Worm (Caenorhabditis elegans) whole organism, L1 larva: ENCODE measurements around the gene bca-1.

ENCODE experiments used
- C04F5.9 ChIP-seq: sonication (generic microtip); optimal IDR thresholded peaks from 2 replicates; lab custom pipeline; 2016; ENCODE audit warnings: missing genetic modification characterization, missing compliant biosample characterization
- C16A3.4 ChIP-seq: fragments of 150-350 bp; optimal IDR thresholded peaks from 2 replicates; lab custom pipeline; 2014; ENCODE audit warnings: missing biosample characterization, missing genetic modification characterization
- C34B4.2 ChIP-seq: sonication (generic microtip); optimal IDR thresholded peaks from 2 replicates; lab custom pipeline; 2017; ENCODE audit warnings: mild to moderate bottlenecking, missing genetic modification characterization, missing compliant biosample characterization
- Y116A8C.19 ChIP-seq: sonication (generic microtip); optimal IDR thresholded peaks from 2 replicates; lab custom pipeline; 2016; ENCODE audit warnings: missing compliant biosample characterization, missing genetic modification characterization, borderline replicate concordance
- aha-1 ChIP-seq: fragments of 150-350 bp; optimal IDR thresholded peaks from 2 replicates; lab custom pipeline; 2014; ENCODE audit warnings: missing biosample characterization, missing genetic modification characterization
- alr-1 ChIP-seq: fragments of 200-800 bp; sonication (Bioruptor generic); optimal IDR thresholded peaks from 2 replicates; lab custom pipeline; 2018; ENCODE audit warnings: borderline replicate concordance, mild to moderate bottlenecking, missing genetic modification characterization, missing compliant biosample characterization
- aly-2 ChIP-seq: fragments of 150-350 bp; optimal IDR thresholded peaks from 2 replicates; lab custom pipeline; 2014; ENCODE audit warnings: missing biosample characterization, missing genetic modification characterization
- ama-1 ChIP-seq: fragments of 150-350 bp; optimal IDR thresholded peaks from 2 replicates; lab custom pipeline; 2014
- ceh-82 ChIP-seq, 3 experiments: fragments of 150-350 bp in 1 of 3; sonication (generic microtip) in 2 of 3; optimal IDR thresholded peaks; 2 replicates each; lab custom pipeline; 2014 to 2017; ENCODE audit warnings: missing biosample characterization in 3 of 3, missing genetic modification characterization in 3 of 3
- ceh-88 ChIP-seq: fragments of 200-800 bp; sonication (Bioruptor generic); IDR thresholded peaks from 2 replicates; pipeline ENCODE4 v1.3.6; 2022; ENCODE audit warnings: missing genetic modification characterization, missing compliant biosample characterization
- ceh-90 ChIP-seq: sonication (generic microtip); optimal IDR thresholded peaks from 2 replicates; lab custom pipeline; 2016; ENCODE audit warnings: missing genetic modification characterization, missing compliant biosample characterization
- dpl-1 ChIP-seq, 3 experiments: fragments of 150-350 bp in 2 of 3; sonication (generic microtip) in 1 of 3; optimal IDR thresholded peaks; 2 replicates each; lab custom pipeline; 2014 to 2017; ENCODE audit warnings: missing biosample characterization in 3 of 3, missing genetic modification characterization in 3 of 3, missing genetic modification reagents in 3 of 3
- dsc-1 ChIP-seq: sonication (generic microtip); optimal IDR thresholded peaks from 2 replicates; lab custom pipeline; 2016; ENCODE audit warnings: mild to moderate bottlenecking, missing genetic modification characterization, missing compliant biosample characterization
- efl-1 ChIP-seq, 4 experiments: fragments of 150-350 bp; optimal IDR thresholded peaks in 3 of 4; peaks in 1 of 4; 1 replicate in 1 of 4; 2 replicates in 3 of 4; lab custom pipeline; 2014; ENCODE audit warnings: missing biosample characterization in 2 of 4, missing genetic modification characterization in 2 of 4, missing genetic modification reagents in 2 of 4
- egl-27 ChIP-seq, 2 experiments: fragments of 150-350 bp in 1 of 2; sonication (generic microtip); optimal IDR thresholded peaks; 3 replicates each; lab custom pipeline; 2017 to 2018; ENCODE audit warnings: missing biosample characterization in 2 of 2, missing genetic modification characterization in 2 of 2, missing genetic modification reagents in 2 of 2
- elt-3 ChIP-seq, 6 experiments: fragments of 150-350 bp in 1 of 6; sonication (generic microtip); optimal IDR thresholded peaks; 2 replicates each; lab custom pipeline; 2017 to 2018; ENCODE audit warnings: missing biosample characterization in 6 of 6, missing genetic modification characterization in 6 of 6, inconsistent platforms in 1 of 6
- fkh-10 ChIP-seq: sonication (generic microtip); optimal IDR thresholded peaks from 2 replicates; lab custom pipeline; 2017; ENCODE audit warnings: missing biosample characterization, missing genetic modification reagents, missing genetic modification characterization
- fkh-4 ChIP-seq: sonication (generic microtip); optimal IDR thresholded peaks from 2 replicates; lab custom pipeline; 2016; ENCODE audit warnings: missing compliant biosample characterization, missing genetic modification characterization, borderline replicate concordance
- fkh-8 ChIP-seq: sonication (generic microtip); optimal IDR thresholded peaks from 2 replicates; lab custom pipeline; 2016; ENCODE audit warnings: mild to moderate bottlenecking, missing genetic modification characterization, missing compliant biosample characterization
- fos-1 ChIP-seq: fragments of 150-350 bp; optimal IDR thresholded peaks from 2 replicates; lab custom pipeline; 2014; ENCODE audit warnings: missing biosample characterization, missing genetic modification characterization
- hlh-17 ChIP-seq: fragments of 200-800 bp; sonication (Bioruptor generic); optimal IDR thresholded peaks from 2 replicates; lab custom pipeline; 2018; ENCODE audit warnings: missing genetic modification characterization, mild to moderate bottlenecking, missing compliant biosample characterization, moderate library complexity, borderline replicate concordance
- irx-1 ChIP-seq: sonication (generic microtip); optimal IDR thresholded peaks from 2 replicates; lab custom pipeline; 2016; ENCODE audit warnings: missing genetic modification characterization, missing compliant biosample characterization
- isw-1 ChIP-seq: fragments of 200-800 bp; sonication (Bioruptor generic); IDR thresholded peaks from 2 replicates; pipeline ENCODE4 v1.3.6; 2022; ENCODE audit warnings: missing genetic modification characterization, missing compliant biosample characterization
- lin-14 ChIP-seq: fragments of 200-800 bp; sonication (Bioruptor generic); optimal IDR thresholded peaks from 2 replicates; lab custom pipeline; 2018; ENCODE audit warnings: mild to moderate bottlenecking, missing genetic modification characterization, moderate library complexity, missing compliant biosample characterization
- lin-39 ChIP-seq: fragments of 150-350 bp; optimal IDR thresholded peaks from 2 replicates; lab custom pipeline; 2014; ENCODE audit warnings: missing biosample characterization, missing genetic modification reagents, missing genetic modification characterization
- lir-3 ChIP-seq: sonication (generic microtip); optimal IDR thresholded peaks from 2 replicates; lab custom pipeline; 2016; ENCODE audit warnings: mild to moderate bottlenecking, missing genetic modification characterization, moderate library complexity, missing compliant biosample characterization; ENCODE audit not compliant: poor library complexity
- mdl-1 ChIP-seq, 2 experiments: fragments of 150-350 bp; optimal IDR thresholded peaks; 2 replicates each; lab custom pipeline; 2014 to 2017; ENCODE audit warnings: missing biosample characterization in 2 of 2, missing genetic modification characterization in 2 of 2, inconsistent platforms in 1 of 2
- mep-1 ChIP-seq: fragments of 150-350 bp; optimal IDR thresholded peaks from 2 replicates; lab custom pipeline; 2014; ENCODE audit warnings: missing biosample characterization, missing genetic modification characterization
- nhr-19 ChIP-seq: fragments of 200-800 bp; sonication (Bioruptor generic); conservative IDR thresholded peaks from 2 replicates; pipeline ENCODE4 v1.3.6; 2022; ENCODE audit warnings: missing genetic modification characterization, missing compliant biosample characterization
- nhr-20 ChIP-seq: sonication (generic microtip); optimal IDR thresholded peaks from 2 replicates; lab custom pipeline; 2016; ENCODE audit warnings: mild to moderate bottlenecking, missing genetic modification characterization, missing compliant biosample characterization
- nhr-28 ChIP-seq: fragments of 150-350 bp; optimal IDR thresholded peaks from 2 replicates; lab custom pipeline; 2014; ENCODE audit warnings: missing biosample characterization, missing genetic modification characterization
- nhr-47 ChIP-seq: sonication (generic microtip); optimal IDR thresholded peaks from 2 replicates; lab custom pipeline; 2016; ENCODE audit warnings: mild to moderate bottlenecking, missing genetic modification characterization, moderate library complexity, missing compliant biosample characterization
- nhr-71 ChIP-seq: sonication (generic microtip); optimal IDR thresholded peaks from 2 replicates; lab custom pipeline; 2016; ENCODE audit warnings: mild to moderate bottlenecking, missing genetic modification characterization, moderate library complexity, missing compliant biosample characterization
- nhr-76 ChIP-seq: sonication (generic microtip); optimal IDR thresholded peaks from 2 replicates; lab custom pipeline; 2017; ENCODE audit warnings: missing biosample characterization, missing genetic modification characterization
- nhr-85 ChIP-seq: sonication (generic microtip); peaks from one replicate; lab custom pipeline; 2016; ENCODE audit warnings: missing genetic modification characterization, inconsistent platforms, missing compliant biosample characterization
- nhr-90 ChIP-seq: sonication (generic microtip); optimal IDR thresholded peaks from 2 replicates; lab custom pipeline; 2016; ENCODE audit warnings: mild to moderate bottlenecking, missing genetic modification characterization, missing compliant biosample characterization; ENCODE audit not compliant: poor library complexity
- pax-3 ChIP-seq: fragments of 200-800 bp; sonication (Bioruptor generic); optimal IDR thresholded peaks from 2 replicates; lab custom pipeline; 2018; ENCODE audit warnings: mild to moderate bottlenecking, missing genetic modification characterization, moderate library complexity, missing compliant biosample characterization
- rnt-1 ChIP-seq: sonication (generic microtip); optimal IDR thresholded peaks from 2 replicates; lab custom pipeline; 2016; ENCODE audit warnings: mild to moderate bottlenecking, missing genetic modification characterization, moderate library complexity, missing compliant biosample characterization
- skn-1 ChIP-seq: fragments of 150-350 bp; optimal IDR thresholded peaks from 2 replicates; lab custom pipeline; 2014; ENCODE audit warnings: missing biosample characterization, missing genetic modification characterization
- snu-23 ChIP-seq: sonication (generic microtip); optimal IDR thresholded peaks from 2 replicates; lab custom pipeline; 2016; ENCODE audit warnings: missing genetic modification characterization, missing compliant biosample characterization
- sptf-1 ChIP-seq: fragments of 150-350 bp; optimal IDR thresholded peaks from 2 replicates; lab custom pipeline; 2014; ENCODE audit warnings: missing biosample characterization, missing genetic modification characterization
- sup-37 ChIP-seq: fragments of 200-800 bp; sonication (Bioruptor generic); optimal IDR thresholded peaks from 2 replicates; lab custom pipeline; 2018; ENCODE audit warnings: mild to moderate bottlenecking, missing genetic modification characterization, missing compliant biosample characterization
- unc-130 ChIP-seq: fragments of 150-350 bp; optimal IDR thresholded peaks from 2 replicates; lab custom pipeline; 2017; ENCODE audit warnings: missing biosample characterization, missing genetic modification characterization, inconsistent platforms
- unc-86 ChIP-seq: sonication (generic microtip); optimal IDR thresholded peaks from 2 replicates; lab custom pipeline; 2016; ENCODE audit warnings: missing genetic modification characterization, missing compliant biosample characterization
- unc-98 ChIP-seq: fragments of 200-800 bp; sonication (Bioruptor generic); IDR thresholded peaks from 2 replicates; pipeline ENCODE4 v1.3.6; 2022; ENCODE audit warnings: missing genetic modification characterization, missing compliant biosample characterization
- xbp-1 ChIP-seq: sonication (generic microtip); optimal IDR thresholded peaks from 2 replicates; lab custom pipeline; 2016; ENCODE audit warnings: missing genetic modification characterization, missing compliant biosample characterization
- zag-1 ChIP-seq: fragments of 150-350 bp; optimal IDR thresholded peaks from 2 replicates; lab custom pipeline; 2014; ENCODE audit warnings: missing biosample characterization, missing genetic modification characterization
- zip-4 ChIP-seq: fragments of 200-800 bp; sonication (Bioruptor generic); optimal IDR thresholded peaks from 2 replicates; lab custom pipeline; 2018; ENCODE audit warnings: mild to moderate bottlenecking, missing genetic modification characterization, moderate library complexity, missing compliant biosample characterization

The bca-1 gene

ce11 chrX:6247869-6248268, 43.3 kb upstream of the bca-1 start (continued):
- TF ChIP-seq sptf-1 (tag; lab: Kevin White, UChicago) (no peak), mdl-1 (tag; optimal IDR thresholded peaks at IDR 0.05; lab: Kevin White, UChicago) (no peak), nhr-85 (tag; lab: Kevin White, UChicago) (no peak), fkh-10 (GFP tag; lab: Kevin White, UChicago) (peak; percentile 11), C04F5.9 (no peak), efl-1 (optimal IDR thresholded peaks at IDR 0.05; lab: Kevin White, UChicago) (no peak), efl-1 (GFP tag; optimal IDR thresholded peaks at IDR 0.05 in 1 of 2; lab: Kevin White, UChicago) (no peak), fos-1 (no peak), unc-130 (tag; lab: Kevin White, UChicago) (no peak), fkh-8 (tag; lab: Kevin White, UChicago) (peak; percentile 25), nhr-28 (no peak), C16A3.4 (tag; lab: Kevin White, UChicago) (no peak), dpl-1 (GFP tag; optimal IDR thresholded peaks at IDR 0.05; lab: Kevin White, UChicago) (no peak), alr-1 (no peak), nhr-19 (no peak), lin-39 (tag; lab: Kevin White, UChicago) (no peak), aha-1 (tag; lab: Kevin White, UChicago) (no peak), egl-27 (tag; optimal IDR thresholded peaks at IDR 0.05; lab: Kevin White, UChicago) (no peak), snu-23 (GFP tag; lab: Kevin White, UChicago) (no peak)

ce11 chrX:6247013-6247412, 42.5 kb upstream of the bca-1 start:
- peak; percentile 25 for TF ChIP-seq nhr-47 (tag; lab: Kevin White, UChicago)
- TF ChIP-seq skn-1 (tag; lab: Kevin White, UChicago) = no peak
- TF ChIP-seq sup-37 = no peak
- no peak for TF ChIP-seq lir-3 (tag; lab: Kevin White, UChicago)
- TF ChIP-seq nhr-71 (tag; lab: Kevin White, UChicago) = peak; percentile 11
- no peak for TF ChIP-seq nhr-20 (tag; lab: Kevin White, UChicago)
- TF ChIP-seq dsc-1 (tag; lab: Kevin White, UChicago) = peak; percentile 83
- peak; percentile 61 for TF ChIP-seq fkh-8 (tag; lab: Kevin White, UChicago)
- peak; percentile 5 for TF ChIP-seq lin-14
- no peak for TF ChIP-seq mep-1 (tag; lab: Kevin White, UChicago)
- no peak for TF ChIP-seq irx-1
- no peak for TF ChIP-seq unc-86 (tag; lab: Kevin White, UChicago)

ce11 chrX:6245499-6245898, 41.0 kb upstream of the bca-1 start:
- TF ChIP-seq nhr-20 (tag; lab: Kevin White, UChicago) (peak; percentile 2), ceh-88 (GFP tag; lab: Robert Waterston, UW) (no peak), hlh-17 (no peak), elt-3 (tag; optimal IDR thresholded peaks at IDR 0.05; lab: Kevin White, UChicago) (no peak), zag-1 (tag; lab: Kevin White, UChicago) (no peak), pax-3 (no peak), nhr-71 (tag; lab: Kevin White, UChicago) (peak; percentile 52), fkh-4 (tag; lab: Kevin White, UChicago) (no peak), unc-130 (tag; lab: Kevin White, UChicago) (no peak), aly-2 (tag; lab: Kevin White, UChicago) (no peak), ceh-82 (tag; optimal IDR thresholded peaks at IDR 0.05; lab: Kevin White, UChicago) (no peak), ama-1 (lab: Kevin White, UChicago) (no peak), lir-3 (tag; lab: Kevin White, UChicago) (no peak), isw-1 (GFP tag; lab: Robert Waterston, UW) (no peak), fkh-8 (tag; lab: Kevin White, UChicago) (peak; percentile 88), nhr-28 (no peak), unc-98 (GFP tag; lab: Robert Waterston, UW) (no peak), unc-86 (tag; lab: Kevin White, UChicago) (no peak), xbp-1 (tag; lab: Kevin White, UChicago) (no peak), ceh-90 (tag; lab: Kevin White, UChicago) (no peak), zip-4 (GFP tag; lab: Kevin White, UChicago) (no peak), Y116A8C.19 (tag; lab: Kevin White, UChicago) (no peak), dpl-1 (GFP tag; optimal IDR thresholded peaks at IDR 0.05; lab: Kevin White, UChicago) (no peak), C34B4.2 (tag; lab: Kevin White, UChicago) (no peak), nhr-90 (no peak), nhr-76 (tag; lab: Kevin White, UChicago) (no peak), irx-1 (no peak), rnt-1 (tag; lab: Kevin White, UChicago) (no peak), alr-1 (no peak), snu-23 (GFP tag; lab: Kevin White, UChicago) (no peak)
